Worm (Caenorhabditis elegans) whole organism, L1 larva: ENCODE data around the gene C32D5.14.

Experiments
- C34B4.2 ChIP-seq: sonication (generic microtip); optimal IDR thresholded peaks from 2 replicates; lab custom pipeline; 2017; ENCODE audit warnings: mild to moderate bottlenecking, missing genetic modification characterization, missing compliant biosample characterization
- aha-1 ChIP-seq: fragments of 150-350 bp; optimal IDR thresholded peaks from 2 replicates; lab custom pipeline; 2014; ENCODE audit warnings: missing biosample characterization, missing genetic modification characterization
- aly-2 ChIP-seq: fragments of 150-350 bp; optimal IDR thresholded peaks from 2 replicates; lab custom pipeline; 2014; ENCODE audit warnings: missing biosample characterization, missing genetic modification characterization
- ama-1 ChIP-seq: fragments of 150-350 bp; optimal IDR thresholded peaks from 2 replicates; lab custom pipeline; 2014
- hlh-4 ChIP-seq: sonication (generic microtip); optimal IDR thresholded peaks from 2 replicates; lab custom pipeline; 2016; ENCODE audit warnings: mild to moderate bottlenecking, missing genetic modification characterization, missing compliant biosample characterization
- lin-13 ChIP-seq: fragments of 150-350 bp; optimal IDR thresholded peaks from 2 replicates; lab custom pipeline; 2014; ENCODE audit warnings: missing biosample characterization, missing genetic modification reagents, missing genetic modification characterization
- mep-1 ChIP-seq: fragments of 150-350 bp; optimal IDR thresholded peaks from 2 replicates; lab custom pipeline; 2014; ENCODE audit warnings: missing biosample characterization, missing genetic modification characterization
- skn-1 ChIP-seq: fragments of 150-350 bp; optimal IDR thresholded peaks from 2 replicates; lab custom pipeline; 2014; ENCODE audit warnings: missing biosample characterization, missing genetic modification characterization
- snu-23 ChIP-seq: sonication (generic microtip); optimal IDR thresholded peaks from 2 replicates; lab custom pipeline; 2016; ENCODE audit warnings: missing genetic modification characterization, missing compliant biosample characterization
- tbx-2 ChIP-seq: sonication (generic microtip); optimal IDR thresholded peaks from 2 replicates; lab custom pipeline; 2016; ENCODE audit warnings: missing genetic modification characterization, missing compliant biosample characterization
- unc-62 ChIP-seq: fragments of 150-350 bp; optimal IDR thresholded peaks from 2 replicates; lab custom pipeline; 2014; ENCODE audit warnings: missing biosample characterization, missing genetic modification reagents, missing genetic modification characterization
- ztf-11 ChIP-seq, 2 experiments: sonication (generic microtip); optimal IDR thresholded peaks; 2 replicates each; lab custom pipeline; 2016 to 2017; ENCODE audit warnings: missing genetic modification characterization in 2 of 2, missing biosample characterization in 1 of 2, missing compliant biosample characterization in 1 of 2

DNA sequence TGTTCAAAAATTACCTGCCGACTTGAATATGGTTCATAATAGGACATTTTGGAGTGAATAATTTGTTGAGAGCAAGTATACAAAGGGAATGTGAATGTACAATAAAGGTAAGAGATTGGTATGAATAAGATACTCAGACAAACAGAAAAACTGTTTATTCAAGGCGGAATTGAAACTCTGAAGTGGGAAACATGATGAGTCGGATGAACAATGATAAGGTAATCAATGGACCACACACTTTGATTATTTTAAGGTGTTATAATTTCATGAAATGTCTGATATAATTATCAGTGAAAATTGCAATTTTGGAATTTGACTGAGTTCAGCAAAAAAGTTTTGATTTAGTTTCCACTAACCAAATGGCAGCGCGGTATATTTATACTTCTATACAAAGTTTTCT is 4.2 kb downstream of the C32D5.14 start:
- no peak for TF ChIP-seq tbx-2 (tag; lab: Kevin White, UChicago)
- TF ChIP-seq aha-1 (tag; lab: Kevin White, UChicago): no peak
- TF ChIP-seq ama-1 (lab: Kevin White, UChicago): no peak
- TF ChIP-seq snu-23 (GFP tag; lab: Kevin White, UChicago): no peak
- no peak for TF ChIP-seq hlh-4 (tag; lab: Kevin White, UChicago)
- TF ChIP-seq aly-2 (tag; lab: Kevin White, UChicago): no peak
- TF ChIP-seq mep-1 (tag; lab: Kevin White, UChicago): no peak
- TF ChIP-seq ztf-11 (tag; optimal IDR thresholded peaks at IDR 0.05; lab: Kevin White, UChicago): no peak
- TF ChIP-seq C34B4.2 (tag; lab: Kevin White, UChicago): no peak
- no peak for TF ChIP-seq unc-62 (GFP tag; lab: Kevin White, UChicago)
- TF ChIP-seq lin-13 (GFP tag; lab: Kevin White, UChicago): no peak
- no peak for TF ChIP-seq skn-1
